Worm (Caenorhabditis elegans) whole organism, L4 larva: ENCODE results near the gene C52B9.19.

Experiments used
- F37D6.2 ChIP-seq: sonication (generic microtip); optimal IDR thresholded peaks from 2 replicates; lab custom pipeline; 2016; ENCODE audit warnings: mild to moderate bottlenecking, missing genetic modification characterization, missing compliant biosample characterization
- F44E2.7 ChIP-seq: fragments of 200-800 bp; sonication (Bioruptor generic); IDR thresholded peaks from 2 replicates; pipeline ENCODE4 v2.1.2; 2022; ENCODE audit warnings: missing genetic modification characterization, missing compliant biosample characterization
- F49E8.2 ChIP-seq: sonication (generic microtip); optimal IDR thresholded peaks from 2 replicates; lab custom pipeline; 2016; ENCODE audit warnings: missing compliant biosample characterization, mild to moderate bottlenecking, missing genetic modification characterization, borderline replicate concordance
- T20F7.1 ChIP-seq: fragments of 200-800 bp; sonication (Bioruptor generic); optimal IDR thresholded peaks from 2 replicates; lab custom pipeline; 2018; ENCODE audit warnings: mild to moderate bottlenecking, missing genetic modification characterization, missing compliant biosample characterization
- T26A8.4 ChIP-seq: fragments of 200-800 bp; sonication (Bioruptor generic); IDR thresholded peaks from 2 replicates; pipeline ENCODE4 v1.3.6; 2022; ENCODE audit warnings: missing genetic modification characterization, missing compliant biosample characterization
- Y5F2A.4 ChIP-seq: fragments of 200-800 bp; sonication (Bioruptor generic); optimal IDR thresholded peaks from 2 replicates; lab custom pipeline; 2018; ENCODE audit warnings: mild to moderate bottlenecking, missing genetic modification characterization, missing compliant biosample characterization
- ZK546.5 ChIP-seq, 2 experiments: sonication (generic microtip); optimal IDR thresholded peaks; 2 replicates each; lab custom pipeline; 2017; ENCODE audit warnings: missing biosample characterization in 2 of 2, missing genetic modification characterization in 2 of 2
- aha-1 ChIP-seq: fragments of 150-350 bp; peaks from one replicate; lab custom pipeline; 2014; ENCODE audit warnings: missing biosample characterization, missing genetic modification characterization
- aly-2 ChIP-seq: sonication (generic microtip); optimal IDR thresholded peaks from 2 replicates; lab custom pipeline; 2018; ENCODE audit warnings: missing biosample characterization, missing genetic modification characterization
- ceh-28 ChIP-seq: fragments of 150-350 bp; optimal IDR thresholded peaks from 2 replicates; lab custom pipeline; 2014; ENCODE audit warnings: missing biosample characterization, missing genetic modification reagents, missing genetic modification characterization
- ceh-32 ChIP-seq: sonication (generic microtip); optimal IDR thresholded peaks from 2 replicates; lab custom pipeline; 2016; ENCODE audit warnings: mild to moderate bottlenecking, missing genetic modification characterization, missing compliant biosample characterization; ENCODE audit not compliant: poor library complexity
- ceh-82 ChIP-seq: sonication (generic microtip); optimal IDR thresholded peaks from 2 replicates; lab custom pipeline; 2017; ENCODE audit warnings: missing biosample characterization, missing genetic modification characterization
- ces-1 ChIP-seq: fragments of 150-350 bp; sonication (generic microtip); optimal IDR thresholded peaks from 4 replicates; lab custom pipeline; 2014; ENCODE audit warnings: missing biosample characterization, missing genetic modification reagents, missing genetic modification characterization
- cey-2 ChIP-seq: sonication (generic microtip); optimal IDR thresholded peaks from 3 replicates; lab custom pipeline; 2017; ENCODE audit warnings: missing genetic modification characterization, mild to moderate bottlenecking, missing compliant biosample characterization, antibody characterized with exemption, borderline replicate concordance; ENCODE audit not compliant: insufficient read depth
- daf-12 ChIP-seq: fragments of 150-350 bp; optimal IDR thresholded peaks from 2 replicates; lab custom pipeline; 2014; ENCODE audit warnings: missing biosample characterization, missing genetic modification reagents, missing genetic modification characterization
- daf-16 ChIP-seq, 3 experiments: sonication (generic microtip); optimal IDR thresholded peaks; 2 replicates each; lab custom pipeline; 2016 to 2017; ENCODE audit warnings: missing genetic modification characterization in 3 of 3, missing genetic modification reagents in 3 of 3, mild to moderate bottlenecking in 2 of 3, missing compliant biosample characterization in 2 of 3, missing biosample characterization in 1 of 3, moderate library complexity in 1 of 3
- dmd-6 ChIP-seq: fragments of 200-800 bp; sonication (Bioruptor generic); IDR thresholded peaks from 2 replicates; pipeline ENCODE4 v1.3.6; 2022; ENCODE audit warnings: missing genetic modification reagents, missing genetic modification characterization, missing compliant biosample characterization
- dmd-8 ChIP-seq: fragments of 200-800 bp; sonication (Bioruptor generic); IDR thresholded peaks from 2 replicates; pipeline ENCODE4 v1.3.6; 2022; ENCODE audit warnings: missing genetic modification characterization, missing compliant biosample characterization
- dve-1 ChIP-seq: sonication (generic microtip); optimal IDR thresholded peaks from 2 replicates; lab custom pipeline; 2017; ENCODE audit warnings: antibody characterized with exemption, mild to moderate bottlenecking, missing genetic modification characterization, missing compliant biosample characterization; ENCODE audit not compliant: insufficient read depth
- fkh-10 ChIP-seq: fragments of 150-350 bp; optimal IDR thresholded peaks from 2 replicates; lab custom pipeline; 2014; ENCODE audit warnings: missing biosample characterization, missing genetic modification reagents, missing genetic modification characterization
- hlh-11 ChIP-seq: fragments of 200-800 bp; sonication (Bioruptor generic); optimal IDR thresholded peaks from 2 replicates; lab custom pipeline; 2018; ENCODE audit warnings: mild to moderate bottlenecking, missing genetic modification characterization, missing compliant biosample characterization
- lin-15B ChIP-seq: fragments of 150-350 bp; sonication (generic microtip); optimal IDR thresholded peaks from 3 replicates; lab custom pipeline; 2014; ENCODE audit warnings: missing biosample characterization, missing genetic modification characterization
- lin-29 ChIP-seq: fragments of 200-800 bp; sonication (Bioruptor generic); IDR thresholded peaks from 2 replicates; pipeline ENCODE4 v1.3.6; 2022; ENCODE audit warnings: missing genetic modification reagents, missing genetic modification characterization, missing compliant biosample characterization
- lin-39 ChIP-seq: fragments of 150-350 bp; optimal IDR thresholded peaks from 2 replicates; lab custom pipeline; 2014; ENCODE audit warnings: missing biosample characterization, missing genetic modification reagents, missing genetic modification characterization
- lir-3 ChIP-seq: sonication (generic microtip); optimal IDR thresholded peaks from 2 replicates; lab custom pipeline; 2016; ENCODE audit warnings: mild to moderate bottlenecking, missing genetic modification characterization, missing compliant biosample characterization
- madf-5 ChIP-seq, 2 experiments: fragments of 200-800 bp; sonication (Bioruptor generic); IDR thresholded peaks; 2 replicates each; pipeline ENCODE4 v1.3.6; 2022; ENCODE audit warnings: missing compliant biosample characterization in 2 of 2, missing genetic modification characterization in 2 of 2
- mes-2 ChIP-seq: sonication (generic microtip); optimal IDR thresholded peaks from 2 replicates; lab custom pipeline; 2016; ENCODE audit warnings: missing genotype, mild to moderate bottlenecking, missing genetic modification characterization, missing compliant biosample characterization; ENCODE audit not compliant: poor library complexity, severe bottlenecking
- nhr-102 ChIP-seq: sonication (generic microtip); optimal IDR thresholded peaks from 2 replicates; lab custom pipeline; 2016; ENCODE audit warnings: mild to moderate bottlenecking, missing genetic modification characterization, moderate library complexity, missing compliant biosample characterization
- nhr-237 ChIP-seq: sonication (generic microtip); optimal IDR thresholded peaks from 2 replicates; lab custom pipeline; 2017; ENCODE audit warnings: missing biosample characterization, missing genetic modification characterization
- nhr-28 ChIP-seq: fragments of 150-350 bp; optimal IDR thresholded peaks from 2 replicates; lab custom pipeline; 2014; ENCODE audit warnings: missing biosample characterization, missing genetic modification characterization
- nhr-48 ChIP-seq: sonication (generic microtip); optimal IDR thresholded peaks from 2 replicates; lab custom pipeline; 2016; ENCODE audit warnings: mild to moderate bottlenecking, missing genetic modification characterization, missing compliant biosample characterization
- nhr-77 ChIP-seq: fragments of 150-350 bp; optimal IDR thresholded peaks from 2 replicates; lab custom pipeline; 2014; ENCODE audit warnings: missing biosample characterization, missing genetic modification characterization
- pha-4 ChIP-seq, 2 experiments: fragments of 150-350 bp in 1 of 2; fragments of 200-800 bp in 1 of 2; sonication (Bioruptor generic) in 1 of 2; IDR thresholded peaks in 1 of 2; optimal IDR thresholded peaks in 1 of 2; 2 replicates each; pipeline versions ENCODE4 v1.3.6 to Lab custom; 2014 to 2022; ENCODE audit warnings: missing genetic modification characterization in 2 of 2, missing genetic modification reagents in 2 of 2, missing biosample characterization in 1 of 2, missing compliant biosample characterization in 1 of 2
- php-3 ChIP-seq: fragments of 200-800 bp; sonication (Bioruptor generic); IDR thresholded peaks from 2 replicates; pipeline ENCODE4 v1.3.6; 2022; ENCODE audit warnings: missing genetic modification reagents, missing genetic modification characterization, missing compliant biosample characterization
- pqm-1 ChIP-seq: sonication (generic microtip); optimal IDR thresholded peaks from 2 replicates; lab custom pipeline; 2017; ENCODE audit warnings: missing biosample characterization, missing genetic modification characterization
- sdz-12 ChIP-seq: fragments of 200-800 bp; sonication (Bioruptor generic); optimal IDR thresholded peaks from 2 replicates; lab custom pipeline; 2018; ENCODE audit warnings: mild to moderate bottlenecking, missing genetic modification characterization, missing compliant biosample characterization
- skn-1 ChIP-seq: fragments of 150-350 bp; optimal IDR thresholded peaks from 2 replicates; lab custom pipeline; 2014; ENCODE audit warnings: missing biosample characterization, missing genetic modification characterization
- tag-97 ChIP-seq: fragments of 200-800 bp; sonication (Bioruptor generic); IDR thresholded peaks from 2 replicates; pipeline ENCODE4 v1.3.6; 2022; ENCODE audit warnings: missing genetic modification characterization, missing compliant biosample characterization
- unc-62 ChIP-seq, 3 experiments: fragments of 150-350 bp in 1 of 3; sonication (generic microtip); optimal IDR thresholded peaks in 2 of 3; peaks in 1 of 3; 1 replicate in 1 of 3; 2 replicates in 2 of 3; lab custom pipeline; 2014 to 2017; ENCODE audit warnings: missing biosample characterization in 3 of 3, missing genetic modification characterization in 3 of 3, missing genetic modification reagents in 3 of 3, missing genotype in 1 of 3
- vab-7 ChIP-seq: fragments of 200-800 bp; sonication (Bioruptor generic); IDR thresholded peaks from 2 replicates; pipeline ENCODE4 v1.3.6; 2022; ENCODE audit warnings: missing genetic modification reagents, missing genetic modification characterization, missing compliant biosample characterization
- zag-1 ChIP-seq: fragments of 150-350 bp; optimal IDR thresholded peaks from 2 replicates; lab custom pipeline; 2014; ENCODE audit warnings: missing biosample characterization, missing genetic modification characterization
- zfp-2 ChIP-seq: sonication (generic microtip); optimal IDR thresholded peaks from 2 replicates; lab custom pipeline; 2016; ENCODE audit warnings: mild to moderate bottlenecking, missing genetic modification characterization, missing compliant biosample characterization
- zfp-3 ChIP-seq: fragments of 200-800 bp; sonication (Bioruptor generic); conservative IDR thresholded peaks from 2 replicates; pipeline ENCODE4 v1.3.6; 2022; ENCODE audit warnings: missing genetic modification reagents, missing genetic modification characterization, missing compliant biosample characterization

The C52B9.19 gene

ce11 chrX:4282380-4282779 is at the start of gene C52B9.19:
C52B9.19 (plus strand) TSS chrX:4282555.
- no peak for TF ChIP-seq lin-29 (GFP tag; lab: Robert Waterston, UW)
- TF ChIP-seq lin-39, result no peak
- TF ChIP-seq F37D6.2 (tag; lab: Kevin White, UChicago), result no peak
- TF ChIP-seq T20F7.1, result no peak
- TF ChIP-seq skn-1 (tag; lab: Kevin White, UChicago), result no peak
- 0 out of 2 replicates have a peak, but pooled peaks have one; percentile 46 for TF ChIP-seq php-3 (GFP tag; lab: Robert Waterston, UW)
- no peak for TF ChIP-seq cey-2 (tag; lab: Kevin White, UChicago)
- TF ChIP-seq aha-1 (tag; lab: Kevin White, UChicago), result peak; percentile 7
- TF ChIP-seq daf-16 (GFP tag; optimal IDR thresholded peaks at IDR 0.05; lab: Kevin White, UChicago), result no peak
- peak; percentile 53 for TF ChIP-seq daf-16 (tag; optimal IDR thresholded peaks at IDR 0.05; lab: Kevin White, UChicago)
- TF ChIP-seq vab-7 (GFP tag; lab: Robert Waterston, UW), result no peak
- TF ChIP-seq zfp-2 (tag; lab: Kevin White, UChicago), result no peak
- TF ChIP-seq dve-1 (tag; lab: Kevin White, UChicago), result peak; percentile 4
- TF ChIP-seq hlh-11 (tag; lab: Kevin White, UChicago), result peak; percentile 1
- no peak for TF ChIP-seq mes-2 (tag; lab: Kevin White, UChicago)
- no peak for TF ChIP-seq F49E8.2 (tag; lab: Kevin White, UChicago)
- peak; percentile 43 for TF ChIP-seq nhr-28
- peak in 1 of 2 experiments; percentile 76 for TF ChIP-seq unc-62 (GFP tag; optimal IDR thresholded peaks at IDR 0.05 in 1 of 2; lab: Kevin White, UChicago)
- no peak for TF ChIP-seq unc-62 (tag; optimal IDR thresholded peaks at IDR 0.05; lab: Kevin White, UChicago)
- TF ChIP-seq pqm-1 (tag; lab: Kevin White, UChicago), result peak; percentile 30
- TF ChIP-seq Y5F2A.4 (GFP tag; lab: Kevin White, UChicago), result no peak
- TF ChIP-seq F44E2.7 (GFP tag; lab: Robert Waterston, UW), result no peak
- TF ChIP-seq madf-5 (GFP tag; IDR thresholded peaks at IDR 0.05; lab: Robert Waterston, UW), result no peak

- no peak for TF ChIP-seq zfp-3
- peak; percentile 39 for TF ChIP-seq aha-1 (tag; lab: Kevin White, UChicago)
Measured at ce11 chrX:4235752-4236151, 46.6 kb upstream of the C52B9.19 start, which contains the start of gene rab-37. rab-37 (minus strand) TSS chrX:4235852.

- TF ChIP-seq ZK546.5 (tag; optimal IDR thresholded peaks at IDR 0.05; lab: Kevin White, UChicago) (no peak), fkh-10 (GFP tag; lab: Kevin White, UChicago) (peak; percentile 18), skn-1 (tag; lab: Kevin White, UChicago) (no peak), ces-1 (GFP tag; lab: Kevin White, UChicago) (peak; percentile 79)
Measured at ce11 chrX:4238971-4239370, 43.4 kb upstream of the C52B9.19 start.

- no peak for TF ChIP-seq zfp-3
- peak; percentile 43 for TF ChIP-seq nhr-48
- TF ChIP-seq lin-15B (tag; lab: Kevin White, UChicago), result no peak
- no peak for TF ChIP-seq lir-3 (tag; lab: Kevin White, UChicago)
- TF ChIP-seq sdz-12, result no peak
- no peak for TF ChIP-seq ceh-32 (tag; lab: Kevin White, UChicago)
- no peak for TF ChIP-seq pha-4 (GFP tag; IDR thresholded peaks at IDR 0.05; lab: Robert Waterston, UW)
- no peak for TF ChIP-seq pha-4 (tag; optimal IDR thresholded peaks at IDR 0.05; lab: Kevin White, UChicago)
- peak; percentile 48 for TF ChIP-seq nhr-77 (tag; lab: Kevin White, UChicago)
- no peak for TF ChIP-seq ceh-28 (tag; lab: Kevin White, UChicago)
- no peak for TF ChIP-seq zag-1 (tag; lab: Kevin White, UChicago)
- TF ChIP-seq php-3 (GFP tag; lab: Robert Waterston, UW), result no peak
- TF ChIP-seq hlh-11 (tag; lab: Kevin White, UChicago), result peak; percentile 25
- no peak for TF ChIP-seq dmd-8
- TF ChIP-seq daf-12 (tag; lab: Kevin White, UChicago), result no peak
- no peak for TF ChIP-seq tag-97 (GFP tag; lab: Robert Waterston, UW)
- peak; percentile 15; the same call in 1 of the 2 replicates for TF ChIP-seq dmd-6 (GFP tag; lab: Robert Waterston, UW)
- no peak for TF ChIP-seq nhr-237 (tag; lab: Kevin White, UChicago)
- no peak for TF ChIP-seq aly-2 (tag; lab: Kevin White, UChicago)
- TF ChIP-seq nhr-102 (tag; lab: Kevin White, UChicago), result no peak
- no peak for TF ChIP-seq T26A8.4 (GFP tag; lab: Robert Waterston, UW)
- TF ChIP-seq ceh-82 (tag; lab: Kevin White, UChicago), result no peak
Measured at ce11 chrX:4244489-4245123, 37.7 kb upstream of the C52B9.19 start.
